Worm (Caenorhabditis elegans): ENCODE measurements around the gene F09E5.12.
A peak's percentile ranks its signal among the peaks of the same experiment; 100 is the strongest.

F09E5.12 gene

DNA sequence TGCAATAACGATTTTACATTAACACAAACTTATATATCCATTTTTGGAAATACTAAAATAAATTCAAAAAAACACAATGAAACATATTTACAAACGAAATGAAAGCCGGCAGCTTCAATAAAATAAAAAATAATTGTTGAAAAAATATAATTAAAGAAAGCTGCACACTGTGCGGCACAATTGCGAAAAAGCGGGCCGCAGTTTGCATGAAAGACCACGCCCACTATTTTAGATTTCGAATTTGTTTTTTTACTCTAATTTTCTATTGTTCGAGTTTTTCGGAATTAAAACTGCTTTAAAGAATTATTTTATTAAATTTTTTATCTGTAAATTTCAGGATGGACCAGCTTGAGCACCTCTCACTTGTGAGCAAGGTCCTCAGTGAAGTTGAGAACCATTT lies 28.7 kb upstream of the F09E5.12 start, which contains the start of gene mog-5 (continued):
- TF ChIP-seq mec-3 (tag; optimal IDR thresholded peaks at IDR 0.05; ENCODE audit: borderline replicate concordance), result no peak
- peak; percentile 50 for TF ChIP-seq nhr-232 (tag; optimal IDR thresholded peaks at IDR 0.05)
- TF ChIP-seq fax-1 (tag; optimal IDR thresholded peaks at IDR 0.05), result peak; percentile 14
- no peak for TF ChIP-seq ets-4 (tag; optimal IDR thresholded peaks at IDR 0.05)
- TF ChIP-seq hlh-8 (tag; optimal IDR thresholded peaks at IDR 0.05), result peak; percentile 27
- TF ChIP-seq ceh-22 (tag; optimal IDR thresholded peaks at IDR 0.05), result no peak
- peak; percentile 38 for TF ChIP-seq C38D4.7 (GFP tag; optimal IDR thresholded peaks at IDR 0.05)
- TF ChIP-seq hlh-15 (tag; optimal IDR thresholded peaks at IDR 0.05), result no peak
- TF ChIP-seq dve-1 (tag; optimal IDR thresholded peaks at IDR 0.05), result no peak
- no peak for TF ChIP-seq ceh-48 (tag; optimal IDR thresholded peaks at IDR 0.05)
- no peak for TF ChIP-seq lim-6 (tag; optimal IDR thresholded peaks at IDR 0.05)
- TF ChIP-seq ceh-19 (GFP tag; optimal IDR thresholded peaks at IDR 0.05), result no peak
- no peak for TF ChIP-seq madf-2 (tag; optimal IDR thresholded peaks at IDR 0.05)
- TF ChIP-seq ceh-14 (tag; optimal IDR thresholded peaks at IDR 0.05), result peak; percentile 43
- peak; percentile 36 for TF ChIP-seq lin-11 (tag; optimal IDR thresholded peaks at IDR 0.05)
- peak; percentile 26 for TF ChIP-seq ref-2 (tag; optimal IDR thresholded peaks at IDR 0.05)
- TF ChIP-seq hlh-6 (tag; optimal IDR thresholded peaks at IDR 0.05), result no peak
- TF ChIP-seq fkh-10 (GFP tag; optimal IDR thresholded peaks at IDR 0.05), result no peak
- TF ChIP-seq unc-86 (tag; optimal IDR thresholded peaks at IDR 0.05), result peak; percentile 26
- no peak for TF ChIP-seq ceh-18 (tag; optimal IDR thresholded peaks at IDR 0.05)
- TF ChIP-seq hlh-30 (tag; optimal IDR thresholded peaks at IDR 0.05; ENCODE audit: insufficient read depth), result no peak
- no peak for TF ChIP-seq sdc-2 (tag; optimal IDR thresholded peaks at IDR 0.05)
- peak; percentile 82 for TF ChIP-seq K09A11.1 (tag; optimal IDR thresholded peaks at IDR 0.05; ENCODE audit: insufficient read depth)
- TF ChIP-seq ceh-34 (tag; optimal IDR thresholded peaks at IDR 0.05), result no peak
- no peak for TF ChIP-seq T23F11.4 (GFP tag; optimal IDR thresholded peaks at IDR 0.05)
- TF ChIP-seq npax-4 (tag; optimal IDR thresholded peaks at IDR 0.05), result no peak
- TF ChIP-seq pat-9 (tag; optimal IDR thresholded peaks at IDR 0.05), result peak; percentile 30
- no peak for TF ChIP-seq ahr-1 (tag; optimal IDR thresholded peaks at IDR 0.05)
- no peak for TF ChIP-seq ceh-9 (tag; optimal IDR thresholded peaks at IDR 0.05)
- no peak for TF ChIP-seq pax-1 (tag; optimal IDR thresholded peaks at IDR 0.05)
- TF ChIP-seq rnt-1 (tag; optimal IDR thresholded peaks at IDR 0.05), result no peak
- no peak for TF ChIP-seq ceh-45 (GFP tag; IDR thresholded peaks at IDR 0.05)
- no peak for TF ChIP-seq ceh-24 (tag; optimal IDR thresholded peaks at IDR 0.05)
- peak; percentile 69 for TF ChIP-seq ttx-3 (tag; optimal IDR thresholded peaks at IDR 0.05)
- peak; percentile 13 for TF ChIP-seq zip-5 (tag; optimal IDR thresholded peaks at IDR 0.05)
- no peak for TF ChIP-seq tbx-7 (tag; optimal IDR thresholded peaks at IDR 0.05)
- TF ChIP-seq elt-4 (tag; optimal IDR thresholded peaks at IDR 0.05), result no peak
- no peak for TF ChIP-seq pros-1 (tag; optimal IDR thresholded peaks at IDR 0.05)
- TF ChIP-seq ceh-2 (tag; optimal IDR thresholded peaks at IDR 0.05), result peak; percentile 5
- no peak for TF ChIP-seq ama-1 (optimal IDR thresholded peaks at IDR 0.05)
- no peak for TF ChIP-seq hlh-13 (GFP tag; optimal IDR thresholded peaks at IDR 0.05)
- TF ChIP-seq gmeb-2 (tag; optimal IDR thresholded peaks at IDR 0.05), result no peak
- no peak for TF ChIP-seq nhr-11 (tag; optimal IDR thresholded peaks at IDR 0.05)
- TF ChIP-seq ceh-6 (GFP tag; optimal IDR thresholded peaks at IDR 0.05), result no peak
- peak; percentile 31 for TF ChIP-seq F13H6.1 (tag; optimal IDR thresholded peaks at IDR 0.05)
- no peak for TF ChIP-seq C08G9.2 (tag; optimal IDR thresholded peaks at IDR 0.05)
- peak; percentile 30 for TF ChIP-seq ztf-16 (tag; optimal IDR thresholded peaks at IDR 0.05)
- no peak for TF ChIP-seq pqm-1 (tag; optimal IDR thresholded peaks at IDR 0.05)
- no peak for TF ChIP-seq dmd-4 (tag; optimal IDR thresholded peaks at IDR 0.05; ENCODE audit: borderline replicate concordance)
- peak; percentile 21 for TF ChIP-seq che-1 (tag; optimal IDR thresholded peaks at IDR 0.05)

All from whole organism, late embryonic.